Worm (Caenorhabditis elegans): ENCODE measurements around the gene F49E8.7.

DNA sequence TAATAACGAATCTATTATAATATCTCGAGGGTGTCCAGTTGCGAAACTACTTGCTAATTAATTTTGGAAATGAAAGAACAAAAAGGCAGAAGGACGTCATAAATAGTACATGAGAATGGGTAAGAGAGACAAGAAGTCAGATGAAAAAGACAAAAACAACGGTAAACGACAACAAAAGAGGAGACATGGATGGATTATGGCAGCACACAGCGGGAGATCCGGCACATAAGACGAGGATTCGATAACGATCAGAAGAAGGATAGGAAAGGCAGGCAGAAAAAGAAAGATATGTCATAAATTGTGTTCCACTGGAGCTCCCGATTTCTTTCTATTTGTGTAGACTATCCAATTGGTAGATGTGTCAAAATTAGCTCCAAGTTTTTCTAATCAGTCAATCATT is 34.6 kb downstream of the F49E8.7 start:
- TF ChIP-seq F13H6.1 (tag; optimal IDR thresholded peaks at IDR 0.05) (no peak), blmp-1 (tag; optimal IDR thresholded peaks at IDR 0.05; ENCODE audit: insufficient read depth) (no peak)
